Worm (Caenorhabditis elegans): Measurements from ENCODE around the gene R03D7.8.

R03D7.8 gene

DNA sequence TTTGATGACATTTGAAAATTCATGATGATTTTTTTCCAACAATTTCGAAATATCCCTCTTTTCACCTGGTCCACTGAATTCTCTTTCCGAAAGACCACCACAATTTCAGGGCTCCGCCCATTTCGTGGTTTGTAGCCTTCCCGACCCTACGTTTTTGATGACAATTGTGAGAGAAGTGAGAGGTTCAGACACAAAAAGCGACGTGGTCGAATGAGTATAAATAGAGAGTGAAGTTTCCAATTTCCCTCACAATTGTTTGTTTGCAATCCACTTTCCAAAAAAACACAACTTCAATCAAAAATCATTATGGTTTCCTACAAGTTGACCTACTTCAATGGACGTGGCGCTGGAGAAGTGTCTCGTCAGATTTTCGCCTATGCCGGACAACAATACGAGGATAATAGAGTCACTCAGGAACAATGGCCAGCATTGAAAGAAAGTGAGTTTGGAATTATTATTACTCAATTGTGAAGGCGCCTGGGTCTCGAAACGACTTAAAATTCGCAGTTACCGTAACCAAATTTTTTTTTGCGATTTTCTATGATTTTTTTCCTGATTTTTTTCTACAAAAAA lies 6.5 kb downstream of the R03D7.8 start, which contains the start of gene gst-5:
Gene gst-5, plus strand, starts transcription at position 246 of the 573 bp plus-strand sequence.
- TF ChIP-seq nhr-20 (tag; optimal IDR thresholded peaks at IDR 0.05) (peak; percentile 68), sox-4 (tag; optimal IDR thresholded peaks at IDR 0.05) (no peak), grh-1 (GFP tag; IDR thresholded peaks at IDR 0.05) (no peak), mep-1 (tag; optimal IDR thresholded peaks at IDR 0.05) (peak; percentile 55), lin-39 (tag; optimal IDR thresholded peaks at IDR 0.05) (no peak), rnt-1 (tag; optimal IDR thresholded peaks at IDR 0.05) (peak; percentile 71), dpl-1 (GFP tag; optimal IDR thresholded peaks at IDR 0.05) (peak; percentile 15 to 28 (median 18)), fkh-8 (tag; optimal IDR thresholded peaks at IDR 0.05) (peak; percentile 59), aha-1 (tag; optimal IDR thresholded peaks at IDR 0.05) (no peak), unc-86 (tag; optimal IDR thresholded peaks at IDR 0.05) (no peak), ets-5 (GFP tag; IDR thresholded peaks at IDR 0.05) (no peak), unc-30 (tag; optimal IDR thresholded peaks at IDR 0.05) (no peak), mab-9 (GFP tag; IDR thresholded peaks at IDR 0.05) (no peak), nhr-11 (tag; optimal IDR thresholded peaks at IDR 0.05) (peak; percentile 40), nhr-28 (tag; optimal IDR thresholded peaks at IDR 0.05) (peak; percentile 59), snu-23 (GFP tag; optimal IDR thresholded peaks at IDR 0.05) (peak; percentile 67), swsn-7 (tag; optimal IDR thresholded peaks at IDR 0.05) (peak; percentile 43), aly-2 (tag; optimal IDR thresholded peaks at IDR 0.05) (no peak), skn-1 (tag; optimal IDR thresholded peaks at IDR 0.05) (peak; percentile 99), blmp-1 (tag; optimal IDR thresholded peaks at IDR 0.05) (peak; percentile 68), pag-3 (tag; optimal IDR thresholded peaks at IDR 0.05; ENCODE audit: borderline replicate concordance, insufficient read depth) (no peak), tbx-2 (tag; optimal IDR thresholded peaks at IDR 0.05) (peak; percentile 44), zip-4 (GFP tag; optimal IDR thresholded peaks at IDR 0.05) (peak; percentile 41), C34B4.2 (tag; optimal IDR thresholded peaks at IDR 0.05) (no peak), elt-2 (tag; optimal IDR thresholded peaks at IDR 0.05) (peak; percentile 16), nhr-19 (GFP tag; conservative IDR thresholded peaks at IDR 0.05) (peak; percentile 19; the same call in 1 of the 2 replicates), lsy-2 (tag; optimal IDR thresholded peaks at IDR 0.05) (peak; percentile 36 to 60), hpl-2 (GFP tag; optimal IDR thresholded peaks at IDR 0.05) (no peak), sptf-1 (tag; optimal IDR thresholded peaks at IDR 0.05) (no peak), tlp-1 (tag; optimal IDR thresholded peaks at IDR 0.05) (no peak), ceh-82 (tag; optimal IDR thresholded peaks at IDR 0.05) (peak; percentile 10 to 50 (median 29)), irx-1 (tag; optimal IDR thresholded peaks at IDR 0.05) (peak; percentile 3), nhr-237 (tag; optimal IDR thresholded peaks at IDR 0.05) (peak; percentile 72), egl-27 (tag; optimal IDR thresholded peaks at IDR 0.05) (peak in 1 of 2 experiments; percentile 13), lin-14 (GFP tag; optimal IDR thresholded peaks at IDR 0.05) (peak; percentile 91), unc-98 (GFP tag; IDR thresholded peaks at IDR 0.05) (no peak), mdl-1 (tag; optimal IDR thresholded peaks at IDR 0.05) (peak in 1 of 2 experiments; percentile 9), lin-35 (GFP tag; optimal IDR thresholded peaks at IDR 0.05) (peak in 1 of 2 experiments; percentile 53), dsc-1 (tag; optimal IDR thresholded peaks at IDR 0.05) (no peak), ces-1 (GFP tag; optimal IDR thresholded peaks at IDR 0.05) (no peak), isw-1 (GFP tag; IDR thresholded peaks at IDR 0.05) (peak; percentile 27), pqm-1 (tag; optimal IDR thresholded peaks at IDR 0.05) (no peak), pax-3 (tag; optimal IDR thresholded peaks at IDR 0.05) (no peak), nhr-77 (tag; optimal IDR thresholded peaks at IDR 0.05) (peak; percentile 54), nhr-85 (tag) (peak; percentile 84), fkh-4 (tag; optimal IDR thresholded peaks at IDR 0.05; ENCODE audit: borderline replicate concordance) (no peak), nhr-90 (tag; optimal IDR thresholded peaks at IDR 0.05; ENCODE audit: poor library complexity) (peak; percentile 43), fkh-10 (GFP tag; optimal IDR thresholded peaks at IDR 0.05) (no peak), lin-13 (GFP tag; optimal IDR thresholded peaks at IDR 0.05) (no peak), mef-2 (tag; optimal IDR thresholded peaks at IDR 0.05) (no peak), nhr-71 (tag; optimal IDR thresholded peaks at IDR 0.05) (peak; percentile 79), nhr-12 (tag; optimal IDR thresholded peaks at IDR 0.05) (no peak)

All from whole organism, L1 larva.